Fruit fly (Drosophila melanogaster) whole organism, embryonic: ENCODE results near the gene bmm.
A peak's percentile ranks its signal among the peaks of the same experiment; 100 is the strongest.

ENCODE experiments used
- Antp ChIP-seq: fragments of 200-800 bp; sonication (Bioruptor generic); optimal IDR thresholded peaks from 3 replicates; lab custom pipeline; 2016; ENCODE audit warnings: missing biosample characterization, missing genetic modification characterization
- Atf6 ChIP-seq: fragments of 200-800 bp; sonication (Bioruptor generic); IDR thresholded peaks from 2 replicates; pipeline ENCODE4 v1.3.6; 2022; ENCODE audit warnings: missing biosample characterization, missing genetic modification characterization
- B-H1 ChIP-seq: fragments of 200-800 bp; sonication (Bioruptor generic); IDR thresholded peaks from 3 replicates; pipeline ENCODE4 v1.3.6; 2022; ENCODE audit warnings: missing biosample characterization, missing genetic modification characterization
- B-H2 ChIP-seq: fragments of 200-800 bp; sonication (Bioruptor generic); optimal IDR thresholded peaks from 2 replicates; lab custom pipeline; 2018; ENCODE audit warnings: missing biosample characterization, mild to moderate bottlenecking, missing genetic modification characterization
- CG10462 ChIP-seq: fragments of 200-800 bp; sonication (Bioruptor generic); optimal IDR thresholded peaks from 2 replicates; lab custom pipeline; 2016; ENCODE audit warnings: missing biosample characterization, missing genetic modification characterization
- CG11085 ChIP-seq: fragments of 200-800 bp; sonication (Bioruptor generic); IDR thresholded peaks from 2 replicates; pipeline ENCODE4 v1.3.6; 2022; ENCODE audit warnings: missing biosample characterization, missing genetic modification characterization
- CG12769 ChIP-seq: fragments of 200-800 bp; sonication (Bioruptor generic); optimal IDR thresholded peaks from 2 replicates; lab custom pipeline; 2019; ENCODE audit warnings: missing biosample characterization, mild to moderate bottlenecking, missing genetic modification characterization, moderate library complexity
- CG14965 ChIP-seq: fragments of 200-800 bp; sonication (Bioruptor generic); optimal IDR thresholded peaks from 2 replicates; lab custom pipeline; 2016; ENCODE audit warnings: missing biosample characterization, missing genetic modification characterization, borderline replicate concordance
- CG15269 ChIP-seq: fragments of 200-800 bp; sonication (Bioruptor generic); optimal IDR thresholded peaks from 2 replicates; lab custom pipeline; 2018; ENCODE audit warnings: missing biosample characterization, mild to moderate bottlenecking, missing genetic modification characterization, moderate library complexity
- CG1602 ChIP-seq: fragments of 200-800 bp; sonication (Bioruptor generic); optimal IDR thresholded peaks from 3 replicates; lab custom pipeline; 2016; ENCODE audit warnings: missing biosample characterization, missing genetic modification characterization
- CG16863 ChIP-seq: fragments of 200-800 bp; sonication (Bioruptor generic); optimal IDR thresholded peaks from 3 replicates; lab custom pipeline; 2016; ENCODE audit warnings: missing biosample characterization, missing genetic modification characterization
- CG1832 ChIP-seq: fragments of 200-800 bp; sonication (Bioruptor generic); optimal IDR thresholded peaks from 2 replicates; lab custom pipeline; 2017; ENCODE audit warnings: missing biosample characterization, mild to moderate bottlenecking, missing genetic modification characterization, inconsistent platforms
- CG2712 ChIP-seq: fragments of 200-800 bp; optimal IDR thresholded peaks from 3 replicates; lab custom pipeline; 2019; ENCODE audit warnings: missing biosample characterization, mild to moderate bottlenecking, missing genetic modification characterization, moderate library complexity
- CG3281 ChIP-seq: fragments of 200-800 bp; sonication (Bioruptor generic); optimal IDR thresholded peaks from 3 replicates; lab custom pipeline; 2017; ENCODE audit warnings: missing biosample characterization, mild to moderate bottlenecking, missing genetic modification characterization
- CG6272 ChIP-seq: fragments of 200-800 bp; sonication (Bioruptor generic); IDR thresholded peaks from 2 replicates; pipeline ENCODE4 v1.3.6; 2022; ENCODE audit warnings: missing biosample characterization, missing genetic modification characterization
- CG7357 ChIP-seq: fragments of 200-800 bp; sonication (Bioruptor generic); IDR thresholded peaks from 3 replicates; pipeline ENCODE4 v1.3.6; 2022; ENCODE audit warnings: missing biosample characterization, missing genetic modification characterization
- CG7372 ChIP-seq: fragments of 200-800 bp; sonication (Bioruptor generic); IDR thresholded peaks from 2 replicates; pipeline ENCODE4 v1.3.6; 2022; ENCODE audit warnings: missing biosample characterization, missing genetic modification characterization
- CG7963 ChIP-seq: fragments of 200-800 bp; sonication (Bioruptor generic); IDR thresholded peaks from 3 replicates; pipeline ENCODE4 v1.3.6; 2022; ENCODE audit warnings: missing biosample characterization, missing genetic modification characterization; ENCODE audit not compliant: partially characterized antibody
- CG8281 ChIP-seq: fragments of 200-800 bp; sonication (Bioruptor generic); optimal IDR thresholded peaks from 2 replicates; lab custom pipeline; 2018; ENCODE audit warnings: missing biosample characterization, mild to moderate bottlenecking, missing genetic modification characterization, moderate library complexity
- CG8388 ChIP-seq: fragments of 200-800 bp; sonication (Bioruptor generic); optimal IDR thresholded peaks from 2 replicates; lab custom pipeline; 2019; ENCODE audit warnings: missing biosample characterization, mild to moderate bottlenecking, missing genetic modification characterization, moderate library complexity
- CG8944 ChIP-seq: fragments of 200-800 bp; sonication (Bioruptor generic); optimal IDR thresholded peaks from 3 replicates; lab custom pipeline; 2016; ENCODE audit warnings: missing biosample characterization, missing genetic modification characterization
- CG9797 ChIP-seq: fragments of 200-800 bp; sonication (Bioruptor generic); optimal IDR thresholded peaks from 3 replicates; lab custom pipeline; 2018; ENCODE audit warnings: missing biosample characterization, mild to moderate bottlenecking, missing genetic modification characterization
- CG9876 ChIP-seq: fragments of 200-800 bp; sonication (Bioruptor generic); optimal IDR thresholded peaks from 2 replicates; lab custom pipeline; 2016; ENCODE audit warnings: missing biosample characterization, missing genetic modification characterization
- CTCF ChIP-seq: fragments of 200-800 bp; sonication (Bioruptor generic); optimal IDR thresholded peaks from 2 replicates; lab custom pipeline; 2017; ENCODE audit warnings: missing biosample characterization, mild to moderate bottlenecking, missing genetic modification characterization, moderate library complexity
- Elba2 ChIP-seq: fragments of 200-800 bp; sonication (Bioruptor generic); optimal IDR thresholded peaks from 3 replicates; lab custom pipeline; 2016; ENCODE audit warnings: missing biosample characterization, missing genetic modification characterization
- Fer3 ChIP-seq: fragments of 200-800 bp; sonication (Bioruptor generic); optimal IDR thresholded peaks from 2 replicates; lab custom pipeline; 2018; ENCODE audit warnings: missing biosample characterization, mild to moderate bottlenecking, missing genetic modification characterization, moderate library complexity
- Mad ChIP-seq: fragments of 200-800 bp; sonication (Bioruptor generic); optimal IDR thresholded peaks from 2 replicates; lab custom pipeline; 2016; ENCODE audit warnings: missing biosample characterization, missing genetic modification characterization
- Max ChIP-seq: fragments of 200-800 bp; sonication (Bioruptor generic); optimal IDR thresholded peaks from 2 replicates; lab custom pipeline; 2016; ENCODE audit warnings: missing biosample characterization, mild to moderate bottlenecking, missing genetic modification characterization
- NK7.1 ChIP-seq: fragments of 200-800 bp; sonication (Bioruptor generic); optimal IDR thresholded peaks from 3 replicates; lab custom pipeline; 2016; ENCODE audit warnings: missing biosample characterization, missing genetic modification characterization
- Sry-β ChIP-seq: fragments of 200-800 bp; sonication (Bioruptor generic); optimal IDR thresholded peaks from 2 replicates; lab custom pipeline; 2018; ENCODE audit warnings: missing biosample characterization, mild to moderate bottlenecking, missing genetic modification characterization, moderate library complexity
- Stat92E ChIP-seq, 3 experiments: fragments of >200 bp in 2 of 3; fragments of 200-800 bp in 1 of 3; sonication (Bioruptor generic) in 1 of 3; optimal IDR thresholded peaks; 2 replicates each; lab custom pipeline; 2017 to 2019; ENCODE audit warnings: missing biosample characterization in 3 of 3, missing genetic modification characterization in 3 of 3, mild to moderate bottlenecking in 1 of 3, moderate library complexity in 1 of 3
- Tbp ChIP-seq: fragments of >200 bp; optimal IDR thresholded peaks from 2 replicates; lab custom pipeline; 2018; ENCODE audit warnings: missing biosample characterization, missing genetic modification characterization
- amos ChIP-seq: fragments of 200-800 bp; sonication (Bioruptor generic); IDR thresholded peaks from 2 replicates; pipeline ENCODE4 v1.3.6; 2022; ENCODE audit warnings: missing biosample characterization, missing genetic modification characterization; ENCODE audit not compliant: partially characterized antibody
- btn ChIP-seq: fragments of 200-800 bp; sonication (Bioruptor generic); optimal IDR thresholded peaks from 2 replicates; lab custom pipeline; 2016; ENCODE audit warnings: missing biosample characterization, missing genetic modification characterization
- cwo ChIP-seq: fragments of 200-800 bp; sonication (Bioruptor generic); optimal IDR thresholded peaks from 3 replicates; lab custom pipeline; 2017; ENCODE audit warnings: missing biosample characterization, missing genetic modification characterization, mild to moderate bottlenecking, moderate library complexity, missing genetic modification reagents
- danr ChIP-seq: fragments of 200-800 bp; sonication (Bioruptor generic); IDR thresholded peaks from 2 replicates; pipeline ENCODE4 v1.3.6; 2022; ENCODE audit warnings: missing biosample characterization, missing genetic modification characterization
- dati ChIP-seq: fragments of 200-800 bp; sonication (Bioruptor generic); IDR thresholded peaks from 2 replicates; pipeline ENCODE4 v1.3.6; 2022; ENCODE audit warnings: missing biosample characterization, missing genetic modification characterization
- fd102C ChIP-seq: fragments of 200-800 bp; sonication (Bioruptor generic); optimal IDR thresholded peaks from 2 replicates; lab custom pipeline; 2018; ENCODE audit warnings: missing biosample characterization, mild to moderate bottlenecking, missing genetic modification characterization, moderate library complexity
- gsb ChIP-seq: fragments of 200-800 bp; sonication (Bioruptor generic); IDR thresholded peaks from 2 replicates; pipeline ENCODE4 v1.3.6; 2022; ENCODE audit warnings: missing biosample characterization, missing genetic modification characterization
- lilli ChIP-seq: fragments of 200-800 bp; sonication (Bioruptor generic); optimal IDR thresholded peaks from 3 replicates; lab custom pipeline; 2016; ENCODE audit warnings: missing biosample characterization, missing genetic modification characterization
- luna ChIP-seq: fragments of 200-800 bp; sonication (Bioruptor generic); optimal IDR thresholded peaks from 2 replicates; lab custom pipeline; 2016; ENCODE audit warnings: missing biosample characterization, missing genetic modification characterization
- mirr ChIP-seq: fragments of 200-800 bp; sonication (Bioruptor generic); optimal IDR thresholded peaks from 3 replicates; lab custom pipeline; 2018; ENCODE audit warnings: missing biosample characterization, mild to moderate bottlenecking, missing genetic modification characterization
- nmo ChIP-seq: fragments of 200-800 bp; sonication (Bioruptor generic); optimal IDR thresholded peaks from 2 replicates; lab custom pipeline; 2018; ENCODE audit warnings: missing biosample characterization, mild to moderate bottlenecking, missing genetic modification characterization, moderate library complexity
- pb ChIP-seq: fragments of 200-800 bp; sonication (Bioruptor generic); optimal IDR thresholded peaks from 3 replicates; lab custom pipeline; 2016; ENCODE audit warnings: missing biosample characterization, missing genetic modification characterization
- pfk ChIP-seq: fragments of 200-800 bp; sonication (Bioruptor generic); optimal IDR thresholded peaks from 2 replicates; lab custom pipeline; 2018; ENCODE audit warnings: missing biosample characterization, mild to moderate bottlenecking, missing genetic modification characterization, moderate library complexity
- prd ChIP-seq, 3 experiments: fragments of >200 bp in 2 of 3; fragments of 200-800 bp in 1 of 3; sonication (Bioruptor generic) in 1 of 3; optimal IDR thresholded peaks in 2 of 3; IDR thresholded peaks in 1 of 3; 2 replicates in 2 of 3; 3 replicates in 1 of 3; pipeline versions ENCODE4 v1.3.6 to Lab custom; 2017 to 2022; ENCODE audit warnings: missing biosample characterization in 1 of 3, missing genetic modification characterization in 1 of 3
- ro ChIP-seq: fragments of 200-800 bp; sonication (Bioruptor generic); IDR thresholded peaks from 2 replicates; pipeline ENCODE4 v1.3.6; 2022; ENCODE audit warnings: missing biosample characterization, missing genetic modification characterization
- schlank ChIP-seq: fragments of 200-800 bp; sonication (Bioruptor generic); optimal IDR thresholded peaks from 2 replicates; lab custom pipeline; 2018; ENCODE audit warnings: missing biosample characterization, mild to moderate bottlenecking, missing genetic modification characterization
- sens ChIP-seq: fragments of 200-800 bp; sonication (Bioruptor generic); peaks from one replicate; lab custom pipeline; 2016; ENCODE audit warnings: missing biosample characterization, missing genetic modification characterization
- sens-2 ChIP-seq: fragments of 200-800 bp; sonication (Bioruptor generic); IDR thresholded peaks from 2 replicates; pipeline ENCODE4 v1.3.6; 2022; ENCODE audit warnings: missing biosample characterization, missing genetic modification characterization
- vvl ChIP-seq: fragments of 200-800 bp; sonication (Bioruptor generic); IDR thresholded peaks from 2 replicates; pipeline ENCODE4 v1.3.6; 2022; ENCODE audit warnings: missing biosample characterization, missing genetic modification characterization
- zf30C ChIP-seq: fragments of 200-800 bp; sonication (Bioruptor generic); optimal IDR thresholded peaks from 3 replicates; lab custom pipeline; 2018; ENCODE audit warnings: missing biosample characterization, mild to moderate bottlenecking, missing genetic modification characterization

bmm gene

dm6 chr3L:14780187-14780586 is 6.0 kb downstream of the bmm start (continued):
- TF ChIP-seq NK7.1 (GFP tag; lab: Kevin White, UChicago) (no peak), CG9876 (GFP tag; lab: Kevin White, UChicago) (no peak), pb (GFP tag; lab: Kevin White, UChicago) (no peak), Stat92E (GFP tag; optimal IDR thresholded peaks at IDR 0.05; lab: Kevin White, UChicago) (no peak), Tbp (GFP tag; lab: Kevin White, UChicago) (no peak), CG8281 (tag; lab: Kevin White, UChicago) (no peak), mirr (peak; percentile 38), CG7372 (no peak), dati (GFP tag; lab: Robert Waterston, UW) (no peak), CG8944 (GFP tag; lab: Kevin White, UChicago) (no peak), Elba2 (GFP tag; lab: Kevin White, UChicago) (no peak), CG11085 (GFP tag; lab: Robert Waterston, UW) (no peak), CG8388 (GFP tag; lab: Kevin White, UChicago) (no peak), CG6272 (no peak), CG1602 (GFP tag; lab: Kevin White, UChicago) (no peak), lilli (GFP tag; lab: Kevin White, UChicago) (peak; percentile 6), schlank (tag; lab: Kevin White, UChicago) (peak; percentile 44), CG2712 (tag; lab: Kevin White, UChicago) (no peak), CG3281 (GFP tag; lab: Kevin White, UChicago) (peak; percentile 5), sens (peak; percentile 87), CG12769 (tag; lab: Kevin White, UChicago) (peak; percentile 22), Mad (GFP tag; lab: Kevin White, UChicago) (no peak), Atf6 (GFP tag; lab: Robert Waterston, UW) (peak; percentile 44; the same call in 1 of the 2 replicates), CG7357 (GFP tag; lab: Robert Waterston, UW) (no peak), Max (GFP tag; lab: Kevin White, UChicago) (no peak), Sry-β (no peak), prd (optimal IDR thresholded peaks at IDR 0.05; lab: Kevin White, UChicago) (no peak), prd (GFP tag; IDR thresholded peaks at IDR 0.05; lab: Robert Waterston, UW) (no peak), CG14965 (GFP tag; lab: Kevin White, UChicago) (no peak), pfk (GFP tag; lab: Kevin White, UChicago) (peak; percentile 39), B-H1 (GFP tag; lab: Robert Waterston, UW) (no peak), CG16863 (GFP tag; lab: Kevin White, UChicago) (peak; percentile 3), CG7963 (no peak), amos (GFP tag; lab: Robert Waterston, UW) (no peak), CG1832 (GFP tag; lab: Kevin White, UChicago) (no peak), CG15269 (no peak), Antp (GFP tag; lab: Kevin White, UChicago) (no peak), luna (GFP tag; lab: Kevin White, UChicago) (no peak), btn (GFP tag; lab: Kevin White, UChicago) (peak; percentile 51), sens-2 (GFP tag; lab: Robert Waterston, UW) (no peak), vvl (no peak), zf30C (GFP tag; lab: Kevin White, UChicago) (no peak), ro (GFP tag; lab: Robert Waterston, UW) (no peak), danr (GFP tag; lab: Robert Waterston, UW) (no peak), gsb (GFP tag; lab: Robert Waterston, UW) (no peak), fd102C (no peak), CG10462 (GFP tag; lab: Kevin White, UChicago) (no peak), CG9797 (GFP tag; lab: Kevin White, UChicago) (no peak), cwo (no peak), nmo (GFP tag; lab: Kevin White, UChicago) (no peak), B-H2 (GFP tag; lab: Kevin White, UChicago) (no peak), CTCF (GFP tag; lab: Kevin White, UChicago) (no peak), Fer3 (tag; lab: Kevin White, UChicago) (no peak)
